Fruit fly (Drosophila melanogaster) Kc167 (cell line): ENCODE measurements around the gene btsz.

ENCODE experiments used
- Myc ChIP-seq: fragments of >200 bp; optimal IDR thresholded peaks from 2 replicates; lab custom pipeline; 2017; ENCODE audit warnings: missing external identifiers
- Sin3A ChIP-seq: fragments of >200 bp; optimal IDR thresholded peaks from 2 replicates; lab custom pipeline; 2018; ENCODE audit warnings: missing external identifiers
- h ChIP-seq: fragments of >200 bp; optimal IDR thresholded peaks from 3 replicates; lab custom pipeline; 2018; ENCODE audit warnings: missing external identifiers
- psq ChIP-seq: fragments of >200 bp; optimal IDR thresholded peaks from 2 replicates; lab custom pipeline; 2017; ENCODE audit warnings: missing external identifiers
- ttk ChIP-seq: sonication (Bioruptor generic); optimal IDR thresholded peaks from 2 replicates; lab custom pipeline; 2017; ENCODE audit warnings: missing external identifiers

dm6 chr3R:14754806-14755488 lies 120.3 kb downstream of the btsz start:
- TF ChIP-seq psq (lab: Kevin White, UChicago), result no peak
- no peak for TF ChIP-seq h
- no peak for TF ChIP-seq Sin3A (lab: Kevin White, UChicago)
- TF ChIP-seq Myc (lab: Kevin White, UChicago), result no peak
- TF ChIP-seq ttk, result no peak
